Worm (Caenorhabditis elegans) whole organism, L3 larva: ENCODE data around the gene spin-1.

ENCODE experiments used
- ZK546.5 ChIP-seq: sonication (generic microtip); optimal IDR thresholded peaks from 2 replicates; lab custom pipeline; 2017; ENCODE audit warnings: missing biosample characterization, missing genetic modification characterization
- ama-1 ChIP-seq: fragments of 150-350 bp; optimal IDR thresholded peaks from 2 replicates; lab custom pipeline; 2018
- ceh-28 ChIP-seq: fragments of 150-350 bp; optimal IDR thresholded peaks from 2 replicates; lab custom pipeline; 2014; ENCODE audit warnings: missing biosample characterization, missing genetic modification reagents, missing genetic modification characterization
- elt-3 ChIP-seq, 3 experiments: fragments of 150-350 bp in 1 of 3; sonication (generic microtip) in 2 of 3; optimal IDR thresholded peaks; 2 replicates in 2 of 3; 4 replicates in 1 of 3; lab custom pipeline; 2014 to 2017; ENCODE audit warnings: missing biosample characterization in 3 of 3, missing genetic modification characterization in 3 of 3
- mdl-1 ChIP-seq: fragments of 150-350 bp; optimal IDR thresholded peaks from 2 replicates; lab custom pipeline; 2014; ENCODE audit warnings: missing biosample characterization, missing genetic modification characterization
- nhr-11 ChIP-seq: fragments of 150-350 bp; optimal IDR thresholded peaks from 2 replicates; lab custom pipeline; 2014; ENCODE audit warnings: missing biosample characterization, missing genetic modification characterization
- nhr-12 ChIP-seq: fragments of 150-350 bp; optimal IDR thresholded peaks from 2 replicates; lab custom pipeline; 2014; ENCODE audit warnings: missing biosample characterization, missing genetic modification characterization
- nhr-76 ChIP-seq: fragments of 150-350 bp; sonication (generic microtip); optimal IDR thresholded peaks from 5 replicates; lab custom pipeline; 2014; ENCODE audit warnings: missing biosample characterization, missing genetic modification characterization
- skn-1 ChIP-seq: fragments of 150-350 bp; optimal IDR thresholded peaks from 2 replicates; lab custom pipeline; 2014; ENCODE audit warnings: missing biosample characterization, missing genetic modification characterization
- ztf-4 ChIP-seq: fragments of 150-350 bp; optimal IDR thresholded peaks from 2 replicates; lab custom pipeline; 2014; ENCODE audit warnings: missing biosample characterization, missing genetic modification characterization

- TF ChIP-seq nhr-11 (no peak), nhr-12 (tag; lab: Kevin White, UChicago) (no peak), skn-1 (no peak), nhr-76 (tag; lab: Kevin White, UChicago) (no peak), elt-3 (tag; optimal IDR thresholded peaks at IDR 0.05; lab: Kevin White, UChicago) (no peak), ama-1 (lab: Kevin White, UChicago) (no peak), ceh-28 (no peak), ZK546.5 (tag; lab: Kevin White, UChicago) (no peak), mdl-1 (tag; lab: Kevin White, UChicago) (no peak), ztf-4 (tag; lab: Kevin White, UChicago) (no peak)
Measured at ce11 chrV:12161157-12161556, 46.4 kb downstream of the spin-1 start.
